Fruit fly (Drosophila melanogaster): ENCODE measurements around the gene CG14062.

- no peak for TF ChIP-seq achi (GFP tag; optimal IDR thresholded peaks at IDR 0.05)
- no peak for TF ChIP-seq svp (GFP tag)
- no peak for TF ChIP-seq cyc (GFP tag; optimal IDR thresholded peaks at IDR 0.05)
- no peak for TF ChIP-seq Ets21C (GFP tag; optimal IDR thresholded peaks at IDR 0.05)
- no peak for TF ChIP-seq CG3919 (GFP tag; optimal IDR thresholded peaks at IDR 0.05)
Measured at dm6 chr3R:28620813-28621212, 21.9 kb downstream of the CG14062 start.

Data from whole organism, prepupa.